Fruit fly (Drosophila melanogaster) whole organism: Measurements from ENCODE around the gene Hsp60A.
"Not testable (repeated sequence)": the region's sequence is repeated elsewhere in the genome, so short reads cannot be mapped to it uniquely, and the experiment has no call there.

Experiments used
- CG8478 ChIP-seq: fragments of >200 bp; optimal IDR thresholded peaks from 2 replicates; lab custom pipeline; 2018; ENCODE audit warnings: inconsistent platforms
- Dll ChIP-seq: fragments of >200 bp; optimal IDR thresholded peaks from 2 replicates; lab custom pipeline; 2017
- EcR ChIP-seq, 2 experiments: fragments of >200 bp; optimal IDR thresholded peaks; 2 replicates each; lab custom pipeline; 2017; ENCODE audit warnings: missing biosample characterization in 2 of 2, missing genetic modification characterization in 2 of 2, missing genetic modification reagents in 2 of 2
- pan ChIP-seq: fragments of >200 bp; optimal IDR thresholded peaks from 2 replicates; lab custom pipeline; 2017
- psq ChIP-seq: fragments of >200 bp; optimal IDR thresholded peaks from 2 replicates; lab custom pipeline; 2017
- usp ChIP-seq: fragments of >200 bp; optimal IDR thresholded peaks from 2 replicates; lab custom pipeline; 2017; ENCODE audit warnings: missing biosample characterization, missing genetic modification characterization, mixed read lengths

Hsp60A gene

DNA sequence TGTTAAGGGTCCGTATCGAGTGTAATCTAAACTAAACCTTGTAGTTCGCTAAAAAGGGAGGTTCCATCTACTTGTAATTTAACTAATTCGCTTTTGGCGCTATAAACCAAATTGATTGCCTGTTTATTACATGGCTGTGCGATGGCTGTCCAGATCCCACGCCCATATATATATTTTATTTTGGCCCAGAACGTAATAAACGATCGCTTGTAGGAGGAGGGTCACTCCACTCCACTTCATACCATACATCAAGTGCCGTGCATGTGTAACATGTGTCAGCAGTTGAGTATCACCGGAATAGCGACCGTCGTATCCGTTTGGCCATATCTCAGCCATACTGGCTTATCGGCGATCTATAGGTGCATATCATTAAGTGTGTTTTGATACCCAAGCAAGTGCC, 13.0 kb upstream of the Hsp60A start:
- TF ChIP-seq usp (GFP tag; lab: Kevin White, UChicago) (no peak), EcR (GFP tag; optimal IDR thresholded peaks at IDR 0.05; lab: Kevin White, UChicago) (no peak), CG8478 (no peak), pan (no peak), psq (lab: Kevin White, UChicago) (no peak), Dll (lab: Kevin White, UChicago) (no peak)

DNA sequence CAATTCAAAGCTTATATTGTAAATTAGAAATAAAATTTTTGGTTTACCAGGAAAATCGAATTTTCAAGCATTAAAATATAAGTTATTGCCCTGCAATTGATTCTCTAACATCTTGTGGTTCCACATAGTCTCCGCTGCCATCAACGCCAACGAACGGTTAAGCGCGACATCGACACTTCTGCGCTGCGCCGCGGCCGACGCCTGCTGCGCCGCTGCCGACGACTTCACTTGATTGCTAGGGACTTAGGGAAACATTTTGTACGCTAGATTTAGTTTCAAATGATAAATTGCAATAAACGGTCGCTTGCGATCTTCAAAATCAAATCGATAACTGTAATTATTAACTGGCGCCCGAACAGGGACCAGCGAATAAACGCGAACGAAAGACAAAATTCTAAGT, 12.3 kb upstream of the Hsp60A start, which contains the start of gene CG42249:
Gene CG42249, plus strand, starts transcription at position 301 of the 400 bp plus-strand sequence.
- TF ChIP-seq usp (GFP tag; lab: Kevin White, UChicago); pan; CG8478: not testable (repeated sequence)

DNA sequence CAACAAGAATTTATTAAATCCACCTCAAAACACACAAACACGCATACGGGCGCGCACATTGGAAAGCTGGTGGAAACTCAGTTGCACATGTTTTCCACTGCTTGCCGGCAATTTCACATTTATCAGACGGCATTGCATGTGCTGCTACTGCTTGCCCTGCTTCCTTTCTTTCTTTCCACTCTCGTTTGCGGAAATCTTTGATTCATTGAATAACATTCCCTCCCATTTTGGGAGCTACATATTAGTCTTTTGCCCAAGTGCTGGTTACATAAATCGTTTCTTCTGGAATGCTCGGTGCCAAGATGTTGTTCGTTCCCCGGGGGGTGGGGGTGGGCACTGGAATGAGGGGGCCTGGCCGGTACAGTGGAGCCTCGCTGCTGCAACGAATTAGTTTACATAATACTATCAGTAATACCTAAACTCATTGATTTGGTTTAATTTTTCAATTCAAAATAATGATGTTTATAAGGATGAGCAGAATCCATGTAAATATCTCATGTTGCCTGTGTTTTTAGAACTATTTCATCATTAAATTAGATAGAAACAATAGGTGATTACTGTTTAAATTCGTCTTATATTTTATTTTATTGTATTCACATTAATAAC, 666 bp downstream of the Hsp60A start:
- TF ChIP-seq CG8478 (no peak), usp (GFP tag; lab: Kevin White, UChicago) (no peak), pan (no peak), EcR (GFP tag; optimal IDR thresholded peaks at IDR 0.05; lab: Kevin White, UChicago) (no peak), Dll (lab: Kevin White, UChicago) (no peak), psq (lab: Kevin White, UChicago) (no peak)

DNA sequence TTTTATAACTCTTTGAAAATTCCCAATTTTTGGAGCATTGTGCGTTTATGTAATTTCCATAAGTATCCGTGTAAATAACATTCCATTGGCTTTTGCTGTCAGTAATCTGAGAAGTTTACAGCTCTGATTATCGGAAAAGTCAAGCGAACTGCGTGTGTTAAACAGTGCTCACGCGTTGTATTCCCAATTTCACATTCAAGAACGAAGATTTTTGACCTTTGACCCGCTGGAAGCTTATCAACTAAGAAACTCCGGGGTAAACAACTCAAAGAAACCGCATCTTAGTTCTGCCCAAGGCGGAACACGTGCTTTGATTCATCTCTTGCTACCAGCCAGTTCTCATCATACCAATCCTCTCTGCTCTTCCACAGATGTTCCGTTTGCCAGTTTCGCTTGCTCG, 1.4 kb downstream of the Hsp60A start:
- TF ChIP-seq CG8478 (no peak), pan (no peak), Dll (lab: Kevin White, UChicago) (no peak), EcR (GFP tag; optimal IDR thresholded peaks at IDR 0.05; lab: Kevin White, UChicago) (no peak), psq (lab: Kevin White, UChicago) (no peak), usp (GFP tag; lab: Kevin White, UChicago) (no peak)

DNA sequence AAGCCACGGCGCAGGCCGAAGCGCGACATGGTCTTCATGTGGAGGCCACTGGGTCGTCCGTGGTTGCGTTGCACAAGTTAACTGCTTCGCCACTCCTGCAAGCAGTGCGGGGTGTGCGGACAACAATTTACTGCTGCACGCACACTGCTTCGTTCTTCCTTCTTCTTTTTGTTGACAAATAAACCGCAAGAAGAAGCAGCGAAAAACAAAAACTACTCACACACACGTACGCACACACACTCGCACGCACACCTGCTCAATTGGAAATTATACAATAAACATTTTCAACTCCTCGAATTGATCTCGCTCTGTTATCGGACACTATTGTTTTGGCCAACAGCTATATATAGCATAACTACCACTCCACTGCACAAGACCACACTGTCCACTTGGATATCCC, 15.3 kb downstream of the Hsp60A start:
- TF ChIP-seq psq (lab: Kevin White, UChicago) (no peak), Dll (lab: Kevin White, UChicago) (no peak), pan (no peak), usp (GFP tag; lab: Kevin White, UChicago) (no peak), CG8478 (no peak), EcR (GFP tag; optimal IDR thresholded peaks at IDR 0.05; lab: Kevin White, UChicago) (no peak)

DNA sequence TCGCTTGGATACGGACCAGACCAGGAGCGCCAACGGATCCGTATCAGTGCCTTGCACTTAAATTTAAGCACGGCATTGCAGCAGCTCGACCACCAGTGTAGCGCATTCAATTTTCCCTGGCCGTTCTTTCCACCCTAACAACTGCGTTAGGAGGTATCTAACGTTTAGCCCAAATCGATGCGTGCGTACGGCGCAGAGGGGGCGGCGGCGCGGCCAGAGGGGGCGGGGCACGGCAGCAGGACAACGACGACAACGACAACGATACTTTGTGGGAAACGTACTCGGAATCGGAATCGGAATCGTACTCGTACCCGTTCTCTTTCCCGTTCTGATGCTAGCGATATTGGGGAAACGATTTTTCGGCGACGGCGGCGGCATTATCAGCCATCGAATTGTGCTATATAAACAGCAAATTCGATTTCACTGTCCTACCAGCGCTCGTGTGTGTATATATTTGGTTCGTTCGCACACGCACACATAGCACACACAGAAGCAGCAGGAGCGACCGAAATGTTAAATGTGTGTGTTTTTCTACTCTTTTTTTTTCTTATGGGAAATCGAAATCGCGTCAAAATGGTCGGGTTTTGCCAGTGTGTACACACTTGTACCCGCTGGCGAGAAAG, 16.0 kb downstream of the Hsp60A start, which contains the start of gene CG11122:
Gene CG11122, minus strand, starts transcription at position 601 of the 623 bp plus-strand sequence.
- TF ChIP-seq Dll (lab: Kevin White, UChicago): no peak
- no peak for TF ChIP-seq psq (lab: Kevin White, UChicago)

DNA sequence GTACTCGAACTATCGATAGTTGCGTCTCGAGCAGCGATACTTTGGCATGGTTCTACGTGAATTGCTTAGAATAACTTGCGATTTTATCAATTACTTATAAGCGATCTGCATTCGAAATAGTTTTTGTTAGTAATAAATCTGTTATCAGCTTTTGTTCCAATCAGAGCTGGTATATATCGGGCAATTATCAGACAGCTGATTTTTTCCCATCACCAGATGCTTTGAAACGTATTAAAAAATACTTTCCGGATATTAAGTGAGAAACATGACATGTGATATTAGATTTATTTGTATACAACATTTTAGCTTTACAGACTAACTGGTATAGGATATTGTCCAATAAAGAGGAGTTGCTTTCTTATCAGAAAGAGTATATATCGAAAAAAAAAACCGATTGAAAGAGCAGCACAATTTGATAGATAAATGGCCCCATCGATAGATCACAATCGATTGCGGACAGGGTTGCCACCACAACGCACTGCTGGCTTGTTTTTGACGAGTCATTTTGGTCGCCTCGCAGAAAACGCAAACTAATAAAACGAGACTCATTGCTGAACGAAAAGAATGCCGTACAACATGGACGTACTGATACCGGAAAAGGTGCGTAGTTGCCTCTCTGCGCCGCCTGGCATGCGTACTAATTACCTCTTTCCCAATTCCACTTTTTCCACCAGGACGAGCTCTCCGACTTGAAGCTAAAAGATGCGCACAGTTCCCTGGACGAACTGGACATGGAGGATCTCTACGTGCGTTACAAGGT, 16.6 kb downstream of the Hsp60A start, which contains the start of gene Rpt3:
Gene Rpt3, plus strand, starts transcription at position 353 of the 760 bp plus-strand sequence.
- TF ChIP-seq Dll (lab: Kevin White, UChicago) (no peak), usp (GFP tag; lab: Kevin White, UChicago) (no peak), CG8478 (no peak), EcR (GFP tag; optimal IDR thresholded peaks at IDR 0.05; lab: Kevin White, UChicago) (no peak), pan (no peak), psq (lab: Kevin White, UChicago) (no peak)

DNA sequence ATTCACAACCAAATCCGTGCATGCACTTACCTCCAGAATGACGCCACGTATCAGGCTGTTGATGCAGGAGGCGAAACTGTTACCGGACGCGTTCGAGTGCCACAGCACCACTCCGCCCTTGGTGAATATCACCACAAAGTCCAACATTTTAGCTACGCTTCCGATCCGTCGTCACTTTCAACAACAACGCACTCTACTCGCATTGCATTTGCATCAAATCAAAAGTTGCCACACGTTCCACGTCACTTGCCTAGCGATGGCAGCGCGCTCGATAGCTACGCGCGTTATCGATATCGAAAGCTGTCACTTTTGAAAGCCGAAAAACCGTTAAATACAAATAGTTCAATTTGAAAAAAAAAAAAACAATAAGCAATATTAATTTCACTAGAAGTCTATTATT, 20.5 kb downstream of the Hsp60A start, which contains the start of gene SrpRalpha:
Gene SrpRalpha, minus strand, starts transcription at position 260 of the 400 bp plus-strand sequence.
- no peak for TF ChIP-seq Dll (lab: Kevin White, UChicago)
- no peak for TF ChIP-seq CG8478
- no peak for TF ChIP-seq pan
- no peak for TF ChIP-seq usp (GFP tag; lab: Kevin White, UChicago)
- TF ChIP-seq EcR (GFP tag; optimal IDR thresholded peaks at IDR 0.05; lab: Kevin White, UChicago): no peak
- TF ChIP-seq psq (lab: Kevin White, UChicago): no peak

DNA sequence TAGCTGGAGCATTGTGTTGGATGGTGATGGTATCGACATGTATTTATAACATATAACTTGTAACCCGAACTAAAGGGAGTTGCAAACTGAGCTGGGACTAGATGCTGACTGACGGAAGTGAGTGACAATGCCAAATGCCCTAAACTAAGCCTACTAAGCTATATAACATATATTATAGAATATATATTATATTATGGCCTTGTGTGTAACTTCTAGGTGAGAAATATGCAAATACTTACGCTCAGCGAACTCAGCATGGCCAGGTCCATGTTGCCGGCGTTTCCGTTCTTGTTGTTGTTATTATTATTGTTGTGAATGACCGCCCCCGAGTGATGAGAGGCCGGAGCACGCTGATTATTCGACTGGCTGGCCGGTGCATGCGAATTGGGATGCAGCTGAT, 24.0 kb downstream of the Hsp60A start, which contains the start of gene CG44385:
Gene CG44385, minus strand, starts transcription at position 101 of the 400 bp plus-strand sequence.
- TF ChIP-seq EcR (GFP tag; optimal IDR thresholded peaks at IDR 0.05; lab: Kevin White, UChicago) (no peak), psq (lab: Kevin White, UChicago) (no peak), pan (no peak), usp (GFP tag; lab: Kevin White, UChicago) (no peak), CG8478 (no peak), Dll (lab: Kevin White, UChicago) (no peak)

DNA sequence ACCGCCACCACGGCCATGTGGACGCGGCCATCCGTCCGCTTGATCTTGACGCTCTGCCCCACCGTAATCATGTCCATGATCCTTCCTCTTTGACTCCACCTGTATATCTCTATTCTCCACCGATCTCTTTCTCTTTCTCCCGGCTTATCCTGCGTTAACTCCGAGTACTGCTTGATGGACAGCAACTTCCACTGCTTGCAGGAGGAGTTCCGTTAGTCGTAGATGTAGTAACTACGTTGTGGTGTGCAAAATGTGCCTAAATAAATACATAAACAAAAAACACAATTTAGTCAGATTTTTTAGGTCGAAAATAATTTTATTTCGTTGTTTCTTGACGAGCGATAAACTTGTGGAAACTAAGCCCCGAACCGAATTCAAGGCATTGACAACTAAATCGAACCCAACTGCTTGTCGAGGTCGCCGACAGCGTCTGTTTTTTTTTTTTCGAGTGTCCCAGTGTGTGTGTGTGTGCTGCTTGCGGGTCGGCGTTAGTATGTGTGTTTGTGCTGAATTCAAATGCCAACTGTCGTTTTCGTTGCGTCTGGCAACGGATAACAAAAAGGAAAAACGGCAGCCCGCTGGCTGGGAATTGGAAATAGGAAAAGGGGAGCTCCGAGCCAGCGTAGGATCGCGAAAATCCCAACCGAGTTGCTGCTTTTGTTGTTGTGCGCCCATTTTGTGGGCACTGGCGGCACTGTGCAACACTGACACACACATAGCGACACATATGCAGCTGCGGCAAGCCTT, 27.7 kb downstream of the Hsp60A start:
- no peak for TF ChIP-seq usp (GFP tag; lab: Kevin White, UChicago)
- TF ChIP-seq Dll (lab: Kevin White, UChicago): no peak
- no peak for TF ChIP-seq CG8478
- no peak for TF ChIP-seq EcR (GFP tag; optimal IDR thresholded peaks at IDR 0.05; lab: Kevin White, UChicago)
- no peak for TF ChIP-seq psq (lab: Kevin White, UChicago)
- no peak for TF ChIP-seq pan
